Fruit fly (Drosophila melanogaster) whole organism, wandering third instar larva: Measurements from ENCODE around the gene HUWE1.

Source experiments
- Abd-B ChIP-seq: fragments of >200 bp; optimal IDR thresholded peaks from 2 replicates; lab custom pipeline; 2017; ENCODE audit warnings: missing biosample characterization, missing genetic modification characterization
- CG32264 ChIP-seq: fragments of 200-800 bp; sonication (Bioruptor generic); optimal IDR thresholded peaks from 2 replicates; lab custom pipeline; 2016; ENCODE audit warnings: missing biosample characterization, missing genetic modification characterization
- CG9705 ChIP-seq: fragments of 200-800 bp; sonication (Bioruptor generic); optimal IDR thresholded peaks from 2 replicates; lab custom pipeline; 2018; ENCODE audit warnings: missing biosample characterization, mild to moderate bottlenecking, missing genetic modification characterization
- CrebA ChIP-seq: fragments of 200-800 bp; sonication (Bioruptor generic); optimal IDR thresholded peaks from 2 replicates; lab custom pipeline; 2016; ENCODE audit warnings: missing biosample characterization, mild to moderate bottlenecking, missing genetic modification characterization, borderline replicate concordance
- Dfd ChIP-seq: fragments of >200 bp; optimal IDR thresholded peaks from 2 replicates; lab custom pipeline; 2017; ENCODE audit warnings: missing biosample characterization, missing genetic modification characterization
- Dif ChIP-seq: fragments of 200-275, 200-300 bp; sonication (Bioruptor generic); optimal IDR thresholded peaks from 2 replicates; lab custom pipeline; 2018; ENCODE audit warnings: missing biosample characterization, missing genetic modification characterization; ENCODE audit not compliant: partially characterized antibody
- GATAd ChIP-seq: sonication (Bioruptor generic); optimal IDR thresholded peaks from 2 replicates; lab custom pipeline; 2016; ENCODE audit warnings: missing biosample characterization, missing genetic modification characterization
- HLH106 ChIP-seq: fragments of 200-800 bp; optimal IDR thresholded peaks from 3 replicates; lab custom pipeline; 2019; ENCODE audit warnings: missing biosample characterization, mild to moderate bottlenecking, missing genetic modification characterization, moderate library complexity
- Hnf4 ChIP-seq: fragments of 200-800 bp; sonication (Bioruptor generic); optimal IDR thresholded peaks from 2 replicates; lab custom pipeline; 2016; ENCODE audit warnings: missing biosample characterization, mild to moderate bottlenecking, missing genetic modification characterization
- Hr78 ChIP-seq: fragments of >200 bp; optimal IDR thresholded peaks from 2 replicates; lab custom pipeline; 2017; ENCODE audit warnings: missing biosample characterization, missing genetic modification characterization
- Hr83 ChIP-seq: fragments of 200-300 bp; sonication (Bioruptor generic); optimal IDR thresholded peaks from 2 replicates; lab custom pipeline; 2016; ENCODE audit warnings: missing biosample characterization, mild to moderate bottlenecking, missing genetic modification characterization, moderate library complexity; ENCODE audit not compliant: poor library complexity, severe bottlenecking
- Jra ChIP-seq: sonication (Bioruptor generic); optimal IDR thresholded peaks from 2 replicates; lab custom pipeline; 2016; ENCODE audit warnings: missing biosample characterization, missing genetic modification characterization
- Mio ChIP-seq: sonication (Bioruptor generic); optimal IDR thresholded peaks from 2 replicates; lab custom pipeline; 2016; ENCODE audit warnings: missing biosample characterization, missing genetic modification characterization
- Myc ChIP-seq: fragments of >200 bp; optimal IDR thresholded peaks from 2 replicates; lab custom pipeline; 2017
- N ChIP-seq: fragments of >200 bp; optimal IDR thresholded peaks from 2 replicates; lab custom pipeline; 2018; ENCODE audit warnings: missing biosample characterization, missing external identifiers, missing genetic modification characterization
- OdsH ChIP-seq: fragments of 200-800 bp; sonication (Bioruptor generic); optimal IDR thresholded peaks from 2 replicates; lab custom pipeline; 2016; ENCODE audit warnings: missing biosample characterization, mild to moderate bottlenecking, missing genetic modification characterization
- Rel ChIP-seq, 2 experiments: fragments of 200-800 bp; sonication (Bioruptor generic) in 1 of 2; optimal IDR thresholded peaks; 2 replicates in 1 of 2; 3 replicates in 1 of 2; lab custom pipeline; 2016 to 2019; ENCODE audit warnings: mild to moderate bottlenecking in 2 of 2, missing biosample characterization in 2 of 2, missing genetic modification characterization in 2 of 2, moderate library complexity in 1 of 2
- Sp1 ChIP-seq: fragments of 200-800 bp; sonication (Bioruptor generic); optimal IDR thresholded peaks from 3 replicates; lab custom pipeline; 2019; ENCODE audit warnings: missing biosample characterization, mild to moderate bottlenecking, missing genetic modification characterization, moderate library complexity
- Vsx2 ChIP-seq: fragments of 200-300, 225-300 bp; sonication (Bioruptor generic); optimal IDR thresholded peaks from 2 replicates; lab custom pipeline; 2018; ENCODE audit warnings: missing biosample characterization, missing genetic modification characterization; ENCODE audit not compliant: partially characterized antibody
- br ChIP-seq: fragments of 200-800 bp; sonication (Bioruptor generic); optimal IDR thresholded peaks from 2 replicates; lab custom pipeline; 2016; ENCODE audit warnings: missing biosample characterization, missing genetic modification characterization
- brk ChIP-seq: fragments of 200-800 bp; sonication (Bioruptor generic); optimal IDR thresholded peaks from 2 replicates; lab custom pipeline; 2016; ENCODE audit warnings: missing biosample characterization, mild to moderate bottlenecking, missing genetic modification characterization
- dl ChIP-seq, 2 experiments: fragments of 175-275, 200-275 bp in 1 of 2; fragments of 200-275 bp in 1 of 2; sonication (Bioruptor generic); optimal IDR thresholded peaks; lab custom pipeline; 2018; ENCODE audit warnings: mild to moderate bottlenecking in 2 of 2, missing biosample characterization in 2 of 2, missing genetic modification characterization in 2 of 2, moderate library complexity in 2 of 2; ENCODE audit not compliant: partially characterized antibody in 2 of 2, insufficient read depth in 1 of 2
- dmrt93B ChIP-seq: fragments of 200-800 bp; sonication (Bioruptor generic); optimal IDR thresholded peaks from 2 replicates; lab custom pipeline; 2018; ENCODE audit warnings: missing biosample characterization, mild to moderate bottlenecking, missing genetic modification characterization
- dsf ChIP-seq: sonication (Bioruptor generic); optimal IDR thresholded peaks from 2 replicates; lab custom pipeline; 2016; ENCODE audit warnings: missing biosample characterization, missing genetic modification characterization, borderline replicate concordance
- ey ChIP-seq: fragments of 200-800 bp; sonication (Bioruptor generic); optimal IDR thresholded peaks from 2 replicates; lab custom pipeline; 2016; ENCODE audit warnings: missing biosample characterization, missing genetic modification characterization
- foxo ChIP-seq, 2 experiments: fragments of 200-800 bp; sonication (Bioruptor generic); optimal IDR thresholded peaks; 2 replicates in 1 of 2; 3 replicates in 1 of 2; lab custom pipeline; 2016 to 2017; ENCODE audit warnings: missing biosample characterization in 2 of 2, missing genetic modification characterization in 2 of 2
- fru ChIP-seq: fragments of 200-800 bp; sonication (Bioruptor generic); optimal IDR thresholded peaks from 3 replicates; lab custom pipeline; 2016; ENCODE audit warnings: missing biosample characterization, mild to moderate bottlenecking, missing genetic modification characterization
- h ChIP-seq: fragments of 200-800 bp; sonication (Bioruptor generic); optimal IDR thresholded peaks from 3 replicates; lab custom pipeline; 2016; ENCODE audit warnings: missing biosample characterization, mild to moderate bottlenecking, missing genetic modification characterization
- jim ChIP-seq: fragments of 175-275, 200-325 bp; sonication (Bioruptor generic); optimal IDR thresholded peaks from 2 replicates; lab custom pipeline; 2016; ENCODE audit warnings: missing biosample characterization, mild to moderate bottlenecking, missing genetic modification characterization
- lola ChIP-seq: fragments of >200 bp; optimal IDR thresholded peaks from 2 replicates; lab custom pipeline; 2017; ENCODE audit warnings: missing biosample characterization, missing genetic modification characterization
- pan ChIP-seq: fragments of >200 bp; optimal IDR thresholded peaks from 2 replicates; lab custom pipeline; 2017
- psq ChIP-seq: fragments of 200-800 bp; sonication (Bioruptor generic); optimal IDR thresholded peaks from 3 replicates; lab custom pipeline; 2017; ENCODE audit warnings: missing biosample characterization, mild to moderate bottlenecking, missing genetic modification characterization, moderate library complexity
- rgr ChIP-seq: fragments of 200-800 bp; sonication (Bioruptor generic); optimal IDR thresholded peaks from 3 replicates; lab custom pipeline; 2016; ENCODE audit warnings: missing biosample characterization, mild to moderate bottlenecking, missing genetic modification characterization
- sage ChIP-seq: fragments of 200-800 bp; sonication (Bioruptor generic); optimal IDR thresholded peaks from 2 replicates; lab custom pipeline; 2016; ENCODE audit warnings: missing biosample characterization, mild to moderate bottlenecking, missing genetic modification characterization
- sv ChIP-seq: fragments of 200-800 bp; sonication (Bioruptor generic); optimal IDR thresholded peaks from 3 replicates; lab custom pipeline; 2016; ENCODE audit warnings: missing biosample characterization, missing genetic modification characterization
- tai ChIP-seq: sonication (Bioruptor generic); optimal IDR thresholded peaks from 2 replicates; lab custom pipeline; 2016; ENCODE audit warnings: missing biosample characterization, missing genetic modification characterization
- usp ChIP-seq: fragments of >200 bp; optimal IDR thresholded peaks from 2 replicates; lab custom pipeline; 2017; ENCODE audit warnings: missing biosample characterization, missing genetic modification characterization
- woc ChIP-seq: sonication (Bioruptor generic); optimal IDR thresholded peaks from 2 replicates; lab custom pipeline; 2016; ENCODE audit warnings: missing biosample characterization, mild to moderate bottlenecking, missing genetic modification characterization

HUWE1 gene

dm6 chrX:15712409-15712808 lies at the start of gene HUWE1:
HUWE1 (plus strand) TSS chrX:15712628.
- TF ChIP-seq Sp1 (GFP tag; lab: Kevin White, UChicago) = peak; percentile 19
- TF ChIP-seq usp (GFP tag; lab: Kevin White, UChicago) = no peak
- TF ChIP-seq Rel (GFP tag; optimal IDR thresholded peaks at IDR 0.05; lab: Kevin White, UChicago) = no peak
- peak; percentile 27 for TF ChIP-seq Rel (tag; optimal IDR thresholded peaks at IDR 0.05; lab: Kevin White, UChicago)

- TF ChIP-seq Jra (GFP tag; lab: Kevin White, UChicago) (no peak), fru (GFP tag; lab: Kevin White, UChicago) (peak; percentile 77), br (GFP tag; lab: Kevin White, UChicago) (peak; percentile 9), tai (peak; percentile 41), sv (GFP tag; lab: Kevin White, UChicago) (peak; percentile 28), ey (GFP tag; lab: Kevin White, UChicago) (peak; percentile 28), dl (GFP tag; optimal IDR thresholded peaks at IDR 0.05; lab: Kevin White, UChicago; ENCODE audit: insufficient read depth in 1 of 2, partially characterized antibody in 2 of 2) (no peak), psq (GFP tag; lab: Kevin White, UChicago) (peak; percentile 66), dsf (GFP tag; lab: Kevin White, UChicago) (no peak), Vsx2 (GFP tag; lab: Kevin White, UChicago) (no peak), dmrt93B (GFP tag; lab: Kevin White, UChicago) (peak; percentile 64), HLH106 (tag; lab: Kevin White, UChicago) (peak; percentile 91), sage (GFP tag; lab: Kevin White, UChicago) (peak; percentile 1), Rel (GFP tag; optimal IDR thresholded peaks at IDR 0.05; lab: Kevin White, UChicago) (peak; percentile 2), Rel (tag; optimal IDR thresholded peaks at IDR 0.05; lab: Kevin White, UChicago) (no peak), OdsH (GFP tag; lab: Kevin White, UChicago) (peak; percentile 79), pan (lab: Kevin White, UChicago) (no peak), lola (no peak), usp (GFP tag; lab: Kevin White, UChicago) (no peak), CG32264 (GFP tag; lab: Kevin White, UChicago) (no peak), Hr83 (GFP tag; lab: Kevin White, UChicago) (no peak), Hnf4 (GFP tag; lab: Kevin White, UChicago) (peak; percentile 34), woc (GFP tag; lab: Kevin White, UChicago) (peak; percentile 30), Myc (no peak), CG9705 (GFP tag; lab: Kevin White, UChicago) (peak; percentile 58), Dif (no peak), Sp1 (GFP tag; lab: Kevin White, UChicago) (peak; percentile 88), Dfd (GFP tag; lab: Kevin White, UChicago) (no peak), rgr (peak; percentile 78), jim (no peak), CrebA (GFP tag; lab: Kevin White, UChicago) (no peak), foxo (GFP tag; optimal IDR thresholded peaks at IDR 0.05; lab: Kevin White, UChicago) (peak in 1 of 2 experiments; percentile 87), brk (GFP tag; lab: Kevin White, UChicago) (peak; percentile 45), Mio (no peak), Hr78 (GFP tag; lab: Kevin White, UChicago) (no peak), N (GFP tag; lab: Kevin White, UChicago) (no peak), h (GFP tag; lab: Kevin White, UChicago) (peak; percentile 75), GATAd (GFP tag; lab: Kevin White, UChicago) (no peak), Abd-B (GFP tag; lab: Kevin White, UChicago) (no peak)
Observed at dm6 chrX:15671026-15671563, 41.3 kb upstream of the HUWE1 start, which contains the start of gene CG15646. CG15646 (minus strand) TSS chrX:15671029.
